Fruit fly (Drosophila melanogaster): ENCODE results near the gene for.
A peak's percentile ranks its signal among the peaks of the same experiment; 100 is the strongest.

for gene

DNA sequence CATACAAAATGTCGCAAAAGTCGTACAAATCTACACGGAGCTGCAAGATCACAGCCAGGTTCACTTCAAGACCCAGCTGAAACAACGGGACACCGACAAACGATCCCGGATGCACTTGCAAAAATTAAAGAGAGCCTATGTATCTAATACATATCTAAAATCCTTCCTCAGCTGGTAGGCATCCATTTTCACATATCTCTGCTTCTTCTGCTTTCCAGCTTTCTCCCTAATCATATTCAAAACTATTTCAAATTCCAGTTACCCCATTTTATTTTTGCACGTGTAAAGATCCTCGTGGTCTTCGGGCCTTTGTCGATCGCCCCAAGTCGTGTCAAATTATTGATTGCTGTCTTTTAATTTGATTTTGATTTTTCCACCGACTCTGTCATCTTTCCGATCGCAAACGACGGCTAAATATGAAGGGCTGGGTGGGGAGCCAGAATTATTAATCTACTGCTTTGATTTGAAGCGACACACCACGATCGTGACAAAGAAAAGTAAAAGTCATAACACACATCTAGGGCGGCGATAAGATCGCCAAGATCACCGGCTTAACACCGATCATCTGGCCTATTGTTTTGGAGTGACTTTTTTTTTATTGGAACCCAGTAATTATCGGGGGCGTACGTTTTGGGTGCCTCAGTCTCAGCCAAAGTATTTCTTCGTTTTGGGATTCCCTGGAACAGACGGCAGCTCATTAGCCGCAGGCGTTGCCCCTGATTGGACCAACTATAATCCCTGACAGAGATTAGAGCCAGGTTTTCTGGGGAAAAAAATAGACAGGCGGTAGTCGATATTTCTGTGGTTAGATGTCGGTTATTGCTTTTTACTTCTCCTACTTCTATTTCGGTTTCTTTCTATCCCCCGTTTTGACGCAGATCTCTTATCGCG is 73.1 kb downstream of the for start:
- TF ChIP-seq toe (GFP tag; optimal IDR thresholded peaks at IDR 0.05) (no peak), CG5204 (GFP tag; optimal IDR thresholded peaks at IDR 0.05) (peak; percentile 5)

DNA sequence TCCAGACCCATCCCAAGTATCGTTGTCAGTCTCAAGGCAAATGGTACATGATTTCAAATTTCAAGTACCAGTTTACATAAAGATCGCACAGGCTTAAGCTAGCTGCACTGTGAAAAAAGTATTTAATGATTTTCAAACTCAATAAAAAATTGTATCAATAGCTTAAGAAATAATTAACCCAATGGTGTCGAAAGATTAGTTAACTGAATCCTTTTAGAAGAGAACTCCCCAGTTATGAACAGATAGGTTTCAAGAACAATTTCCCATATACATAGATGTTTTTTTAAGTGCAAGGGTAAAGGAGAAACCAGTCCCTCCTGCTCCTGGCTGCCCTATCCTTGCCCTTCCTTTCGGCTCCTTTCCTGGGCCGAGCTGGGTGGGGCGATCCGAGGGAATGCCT is 74.1 kb downstream of the for start:
- TF ChIP-seq cnc (optimal IDR thresholded peaks at IDR 0.05), result no peak
- no peak for TF ChIP-seq Crg-1 (GFP tag; optimal IDR thresholded peaks at IDR 0.05)
- no peak for TF ChIP-seq cic (GFP tag; optimal IDR thresholded peaks at IDR 0.05)
- no peak for TF ChIP-seq toe (GFP tag; optimal IDR thresholded peaks at IDR 0.05)
- no peak for TF ChIP-seq Hr96 (GFP tag; optimal IDR thresholded peaks at IDR 0.05)
- no peak for TF ChIP-seq CG14711 (tag; optimal IDR thresholded peaks at IDR 0.05)
- TF ChIP-seq tj (GFP tag; optimal IDR thresholded peaks at IDR 0.05), result no peak
- TF ChIP-seq CG7045 (GFP tag; optimal IDR thresholded peaks at IDR 0.05), result no peak
- no peak for TF ChIP-seq pad (GFP tag; optimal IDR thresholded peaks at IDR 0.05)
- TF ChIP-seq bab1 (GFP tag; optimal IDR thresholded peaks at IDR 0.05), result no peak
- no peak for TF ChIP-seq Mnt (GFP tag; optimal IDR thresholded peaks at IDR 0.05)
- no peak for TF ChIP-seq CG5204 (GFP tag; optimal IDR thresholded peaks at IDR 0.05)
- no peak for TF ChIP-seq kay (GFP tag; ENCODE audit: borderline replicate concordance)

DNA sequence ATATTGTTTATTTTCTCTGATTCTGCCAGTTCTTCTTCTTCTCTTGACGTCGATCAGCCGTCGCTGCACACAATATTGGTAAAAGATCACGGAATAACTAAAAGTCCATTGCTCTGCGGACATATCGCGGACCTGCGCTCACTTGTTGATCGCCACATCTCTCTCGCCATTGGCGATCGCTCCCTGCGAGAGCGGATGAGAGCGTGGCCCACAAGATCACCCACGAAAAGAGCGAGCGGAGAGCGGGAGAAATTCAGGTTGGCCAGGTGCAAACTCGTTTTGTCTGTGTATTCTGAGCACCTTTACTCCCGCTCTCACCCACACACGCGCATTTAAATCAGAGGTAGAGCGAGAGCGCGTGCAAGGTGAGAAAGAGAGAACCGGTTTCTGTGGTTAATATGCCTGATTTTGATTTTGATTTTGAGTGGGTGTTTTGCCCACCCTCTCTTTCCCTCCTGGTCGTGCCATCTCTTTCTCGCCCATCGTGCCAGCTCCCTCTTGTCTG is 76.0 kb downstream of the for start, which contains the start of gene sob:
TSS of gene sob (minus strand) at position 102 of the 505 bp plus-strand sequence.
- TF ChIP-seq Clk (GFP tag; optimal IDR thresholded peaks at IDR 0.05), result peak; percentile 23
- no peak for TF ChIP-seq CG14711 (tag; optimal IDR thresholded peaks at IDR 0.05)
- TF ChIP-seq toe (GFP tag; optimal IDR thresholded peaks at IDR 0.05), result peak; percentile 16
- TF ChIP-seq pad (GFP tag; optimal IDR thresholded peaks at IDR 0.05), result peak; percentile 40
- TF ChIP-seq CG12768 (GFP tag; optimal IDR thresholded peaks at IDR 0.05), result peak; percentile 53
- TF ChIP-seq cnc (optimal IDR thresholded peaks at IDR 0.05), result no peak
- TF ChIP-seq tj (GFP tag; optimal IDR thresholded peaks at IDR 0.05), result peak; percentile 19

DNA sequence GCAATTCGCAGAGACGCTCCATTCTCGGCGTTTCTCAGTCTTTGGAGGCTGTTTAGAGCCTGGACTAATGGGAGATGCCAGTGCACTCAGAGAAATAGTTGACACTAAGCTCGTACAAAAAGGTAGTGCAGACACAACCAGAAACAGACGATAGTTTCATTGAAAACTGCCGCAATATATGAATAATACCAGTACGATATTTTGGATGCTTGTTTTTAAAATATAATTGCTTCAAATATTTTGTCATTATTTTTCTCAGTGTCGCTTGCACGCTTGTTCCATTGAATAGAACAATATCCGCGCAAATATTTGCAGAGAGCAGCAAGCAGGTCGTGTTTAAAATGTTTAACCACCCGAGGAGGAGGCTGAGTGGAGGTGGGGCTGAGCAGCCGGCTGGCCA is 80.2 kb downstream of the for start:
- TF ChIP-seq toe (GFP tag; optimal IDR thresholded peaks at IDR 0.05) (no peak), pad (GFP tag; optimal IDR thresholded peaks at IDR 0.05) (no peak), CG1620 (GFP tag; optimal IDR thresholded peaks at IDR 0.05) (no peak), bab1 (GFP tag; optimal IDR thresholded peaks at IDR 0.05) (no peak), CG7045 (GFP tag; optimal IDR thresholded peaks at IDR 0.05) (no peak), CG12768 (GFP tag; optimal IDR thresholded peaks at IDR 0.05) (no peak), cic (GFP tag; optimal IDR thresholded peaks at IDR 0.05) (no peak), Mnt (GFP tag; optimal IDR thresholded peaks at IDR 0.05) (no peak), kay (GFP tag; ENCODE audit: borderline replicate concordance) (no peak), CG11617 (GFP tag; optimal IDR thresholded peaks at IDR 0.05) (no peak)

DNA sequence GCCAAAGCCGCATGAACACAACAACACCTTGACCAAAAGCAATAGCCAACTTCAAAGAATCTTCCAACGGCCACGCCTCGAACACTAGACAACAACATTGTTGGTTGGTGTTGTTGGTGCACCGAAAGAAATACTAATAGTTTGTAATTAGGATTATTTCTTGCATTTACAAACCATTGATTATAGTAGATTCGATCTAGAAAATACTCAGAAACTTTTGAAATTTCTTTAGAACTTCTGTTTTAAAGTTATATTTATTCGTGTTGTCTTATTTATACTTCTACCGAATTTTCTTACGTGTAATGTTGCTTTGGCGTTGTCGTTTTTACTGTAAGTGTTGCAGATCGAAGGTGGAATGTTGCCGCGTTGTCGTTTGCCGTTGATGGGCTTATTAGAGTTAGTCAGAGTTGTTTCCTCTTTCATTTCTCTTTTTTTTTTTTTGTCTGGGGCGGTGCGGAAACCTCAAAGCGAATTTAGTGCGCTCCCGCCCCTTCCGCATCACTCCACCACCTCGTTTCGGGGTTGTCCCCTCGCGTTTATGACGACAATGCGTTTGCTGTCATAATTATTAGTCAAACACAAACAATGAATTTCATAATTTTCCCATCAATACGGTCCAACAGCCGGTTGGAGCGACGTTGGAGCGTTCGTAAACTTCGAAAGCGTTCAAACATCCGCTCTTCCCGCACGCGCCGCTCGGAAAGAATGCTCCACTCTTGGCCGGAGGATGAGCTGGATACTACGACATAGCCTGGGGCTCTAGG is 80.9 kb downstream of the for start, which contains the start of gene CG43815:
TSS of gene CG43815 (plus strand) at position 532 of the 764 bp plus-strand sequence.
- no peak for TF ChIP-seq CG7101 (tag; optimal IDR thresholded peaks at IDR 0.05)
- TF ChIP-seq kay (GFP tag; ENCODE audit: borderline replicate concordance), result no peak
- TF ChIP-seq CG1620 (GFP tag; optimal IDR thresholded peaks at IDR 0.05), result no peak
- no peak for TF ChIP-seq Crg-1 (GFP tag; optimal IDR thresholded peaks at IDR 0.05)
- TF ChIP-seq Mnt (GFP tag; optimal IDR thresholded peaks at IDR 0.05), result no peak
- TF ChIP-seq CG7045 (GFP tag; optimal IDR thresholded peaks at IDR 0.05), result no peak
- TF ChIP-seq CG12768 (GFP tag; optimal IDR thresholded peaks at IDR 0.05), result no peak
- no peak for TF ChIP-seq Hr96 (GFP tag; optimal IDR thresholded peaks at IDR 0.05)
- no peak for TF ChIP-seq CG5204 (GFP tag; optimal IDR thresholded peaks at IDR 0.05)
- TF ChIP-seq cic (GFP tag; optimal IDR thresholded peaks at IDR 0.05), result no peak
- no peak for TF ChIP-seq CG11617 (GFP tag; optimal IDR thresholded peaks at IDR 0.05)
- no peak for TF ChIP-seq CG14711 (tag; optimal IDR thresholded peaks at IDR 0.05)
- no peak for TF ChIP-seq toe (GFP tag; optimal IDR thresholded peaks at IDR 0.05)
- TF ChIP-seq cnc (optimal IDR thresholded peaks at IDR 0.05), result no peak
- TF ChIP-seq pad (GFP tag; optimal IDR thresholded peaks at IDR 0.05), result no peak
- TF ChIP-seq Clk (GFP tag; optimal IDR thresholded peaks at IDR 0.05), result no peak
- no peak for TF ChIP-seq tj (GFP tag; optimal IDR thresholded peaks at IDR 0.05)
- TF ChIP-seq CG33017 (tag; optimal IDR thresholded peaks at IDR 0.05), result no peak

DNA sequence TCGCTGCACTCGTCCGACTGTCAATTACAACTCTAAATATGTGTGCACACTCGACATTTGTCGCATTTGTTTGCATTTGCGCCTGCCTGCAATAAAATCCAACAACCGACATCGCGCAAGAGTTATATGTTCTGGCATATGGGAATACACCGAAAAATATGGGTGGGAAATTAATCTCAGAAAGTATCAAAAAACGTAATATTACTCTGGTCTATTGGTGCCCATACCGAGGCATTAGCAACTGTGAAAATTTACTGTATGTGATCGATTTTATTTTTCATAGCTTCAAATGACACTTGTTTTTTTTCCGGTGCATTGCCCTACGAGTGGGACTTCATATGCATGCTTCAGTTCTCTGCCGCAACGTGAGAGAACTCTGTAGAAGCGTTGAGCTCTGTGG is 82.8 kb downstream of the for start:
- TF ChIP-seq pad (GFP tag; optimal IDR thresholded peaks at IDR 0.05) (no peak), CG14711 (tag; optimal IDR thresholded peaks at IDR 0.05) (peak; percentile 25), CG1620 (GFP tag; optimal IDR thresholded peaks at IDR 0.05) (no peak), CG7101 (tag; optimal IDR thresholded peaks at IDR 0.05) (peak; percentile 52), cic (GFP tag; optimal IDR thresholded peaks at IDR 0.05) (no peak), CG12768 (GFP tag; optimal IDR thresholded peaks at IDR 0.05) (peak; percentile 37), Hr96 (GFP tag; optimal IDR thresholded peaks at IDR 0.05) (peak; percentile 67), toe (GFP tag; optimal IDR thresholded peaks at IDR 0.05) (peak; percentile 32), bab1 (GFP tag; optimal IDR thresholded peaks at IDR 0.05) (no peak), CG5204 (GFP tag; optimal IDR thresholded peaks at IDR 0.05) (no peak), CG11617 (GFP tag; optimal IDR thresholded peaks at IDR 0.05) (no peak), kay (GFP tag; ENCODE audit: borderline replicate concordance) (peak; percentile 86)

Data from whole organism, adult.